Worm (Caenorhabditis elegans) whole organism, late embryonic: ENCODE results near the gene dhrr-1.

Experiments used
- C38D4.7 ChIP-seq: fragments of 200-800 bp; sonication (Bioruptor generic); optimal IDR thresholded peaks from 2 replicates; lab custom pipeline; 2018; ENCODE audit warnings: mild to moderate bottlenecking, missing genetic modification characterization, moderate library complexity, missing compliant biosample characterization
- K02D7.2 ChIP-seq: sonication (generic microtip); optimal IDR thresholded peaks from 2 replicates; lab custom pipeline; 2017; ENCODE audit warnings: mild to moderate bottlenecking, missing genetic modification characterization, missing compliant biosample characterization
- K09A11.1 ChIP-seq: sonication (generic microtip); optimal IDR thresholded peaks from 2 replicates; lab custom pipeline; 2017; ENCODE audit warnings: antibody characterized with exemption, mild to moderate bottlenecking, missing genetic modification characterization, missing compliant biosample characterization; ENCODE audit not compliant: insufficient read depth
- T23F11.4 ChIP-seq: fragments of 200-800 bp; sonication (Bioruptor generic); optimal IDR thresholded peaks from 2 replicates; lab custom pipeline; 2018; ENCODE audit warnings: mild to moderate bottlenecking, missing genetic modification characterization, missing compliant biosample characterization
- Y22D7AL.16 ChIP-seq: sonication (generic microtip); optimal IDR thresholded peaks from 2 replicates; lab custom pipeline; 2016; ENCODE audit warnings: missing genetic modification characterization, missing compliant biosample characterization
- ahr-1 ChIP-seq: sonication (generic microtip); optimal IDR thresholded peaks from 2 replicates; lab custom pipeline; 2016; ENCODE audit warnings: missing genetic modification characterization, missing compliant biosample characterization
- ama-1 ChIP-seq: fragments of 150-350 bp; optimal IDR thresholded peaks from 2 replicates; lab custom pipeline; 2014
- ceh-18 ChIP-seq: sonication (generic microtip); optimal IDR thresholded peaks from 2 replicates; lab custom pipeline; 2016; ENCODE audit warnings: missing genetic modification characterization, missing compliant biosample characterization
- ceh-19 ChIP-seq: fragments of 200-800 bp; sonication (Bioruptor generic); optimal IDR thresholded peaks from 2 replicates; lab custom pipeline; 2018; ENCODE audit warnings: mild to moderate bottlenecking, missing genetic modification characterization, missing compliant biosample characterization
- ceh-22 ChIP-seq: sonication (generic microtip); optimal IDR thresholded peaks from 2 replicates; lab custom pipeline; 2017; ENCODE audit warnings: missing biosample characterization, missing genetic modification characterization
- ceh-24 ChIP-seq: sonication (generic microtip); optimal IDR thresholded peaks from 2 replicates; lab custom pipeline; 2016; ENCODE audit warnings: mild to moderate bottlenecking, missing genetic modification characterization, missing compliant biosample characterization
- ceh-30 ChIP-seq: fragments of 150-350 bp; optimal IDR thresholded peaks from 2 replicates; lab custom pipeline; 2014; ENCODE audit warnings: missing biosample characterization, missing genetic modification characterization
- ceh-34 ChIP-seq: sonication (generic microtip); optimal IDR thresholded peaks from 2 replicates; lab custom pipeline; 2016; ENCODE audit warnings: mild to moderate bottlenecking, missing genetic modification characterization, missing compliant biosample characterization
- ceh-45 ChIP-seq: fragments of 200-800 bp; sonication (Bioruptor generic); IDR thresholded peaks from 2 replicates; pipeline ENCODE4 v1.3.6; 2022; ENCODE audit warnings: missing genetic modification reagents, missing genetic modification characterization, missing compliant biosample characterization
- ceh-48 ChIP-seq: sonication (generic microtip); optimal IDR thresholded peaks from 2 replicates; lab custom pipeline; 2016; ENCODE audit warnings: missing genetic modification characterization, inconsistent platforms, missing compliant biosample characterization
- ceh-6 ChIP-seq: fragments of 200-800 bp; sonication (Bioruptor generic); optimal IDR thresholded peaks from 2 replicates; lab custom pipeline; 2018; ENCODE audit warnings: mild to moderate bottlenecking, missing genetic modification characterization, missing compliant biosample characterization
- ceh-9 ChIP-seq: sonication (generic microtip); optimal IDR thresholded peaks from 2 replicates; lab custom pipeline; 2016; ENCODE audit warnings: mild to moderate bottlenecking, missing genetic modification characterization, inconsistent platforms, missing compliant biosample characterization
- che-1 ChIP-seq: sonication (generic microtip); optimal IDR thresholded peaks from 2 replicates; lab custom pipeline; 2016; ENCODE audit warnings: mild to moderate bottlenecking, missing genetic modification characterization, missing compliant biosample characterization
- dmd-4 ChIP-seq: sonication (generic microtip); optimal IDR thresholded peaks from 2 replicates; lab custom pipeline; 2016; ENCODE audit warnings: borderline replicate concordance, missing genetic modification characterization, missing compliant biosample characterization
- dve-1 ChIP-seq: sonication (generic microtip); optimal IDR thresholded peaks from 2 replicates; lab custom pipeline; 2017; ENCODE audit warnings: antibody characterized with exemption, mild to moderate bottlenecking, missing genetic modification characterization, missing compliant biosample characterization
- fax-1 ChIP-seq: sonication (generic microtip); optimal IDR thresholded peaks from 2 replicates; lab custom pipeline; 2016; ENCODE audit warnings: missing genotype, missing genetic modification characterization, missing compliant biosample characterization
- fkh-10 ChIP-seq: fragments of 150-350 bp; optimal IDR thresholded peaks from 2 replicates; lab custom pipeline; 2014; ENCODE audit warnings: missing biosample characterization, missing genetic modification reagents, missing genetic modification characterization
- fkh-6 ChIP-seq: sonication (generic microtip); optimal IDR thresholded peaks from 2 replicates; lab custom pipeline; 2016; ENCODE audit warnings: missing genetic modification characterization, missing compliant biosample characterization
- gmeb-2 ChIP-seq: sonication (generic microtip); optimal IDR thresholded peaks from 2 replicates; lab custom pipeline; 2016; ENCODE audit warnings: missing genetic modification characterization, inconsistent platforms, missing compliant biosample characterization
- hlh-15 ChIP-seq: sonication (generic microtip); optimal IDR thresholded peaks from 2 replicates; lab custom pipeline; 2016; ENCODE audit warnings: missing genetic modification characterization, missing compliant biosample characterization
- hlh-30 ChIP-seq: sonication (generic microtip); optimal IDR thresholded peaks from 2 replicates; lab custom pipeline; 2017; ENCODE audit warnings: antibody characterized with exemption, missing genetic modification characterization, missing compliant biosample characterization; ENCODE audit not compliant: insufficient read depth
- hlh-8 ChIP-seq: sonication (generic microtip); optimal IDR thresholded peaks from 2 replicates; lab custom pipeline; 2016; ENCODE audit warnings: missing genotype, missing genetic modification characterization, missing compliant biosample characterization
- lin-11 ChIP-seq: fragments of 200-800 bp; sonication (Bioruptor generic); optimal IDR thresholded peaks from 2 replicates; lab custom pipeline; 2018; ENCODE audit warnings: mild to moderate bottlenecking, missing genetic modification characterization, missing compliant biosample characterization
- madf-2 ChIP-seq: sonication (generic microtip); optimal IDR thresholded peaks from 2 replicates; lab custom pipeline; 2017; ENCODE audit warnings: missing genetic modification characterization, missing compliant biosample characterization
- mec-3 ChIP-seq: sonication (generic microtip); optimal IDR thresholded peaks from 2 replicates; lab custom pipeline; 2016; ENCODE audit warnings: borderline replicate concordance, missing genetic modification characterization, missing compliant biosample characterization
- nfya-1 ChIP-seq: sonication (generic microtip); optimal IDR thresholded peaks from 2 replicates; lab custom pipeline; 2017; ENCODE audit warnings: missing genetic modification characterization, mild to moderate bottlenecking, missing compliant biosample characterization, antibody characterized with exemption, moderate library complexity
- nhr-11 ChIP-seq: fragments of 150-350 bp; optimal IDR thresholded peaks from 2 replicates; lab custom pipeline; 2014; ENCODE audit warnings: missing biosample characterization, missing genetic modification characterization
- nhr-232 ChIP-seq: sonication (generic microtip); optimal IDR thresholded peaks from 2 replicates; lab custom pipeline; 2016; ENCODE audit warnings: missing genetic modification characterization, missing compliant biosample characterization
- npax-4 ChIP-seq: sonication (generic microtip); optimal IDR thresholded peaks from 2 replicates; lab custom pipeline; 2016; ENCODE audit warnings: missing genetic modification characterization, missing compliant biosample characterization
- odd-2 ChIP-seq: sonication (generic microtip); optimal IDR thresholded peaks from 2 replicates; lab custom pipeline; 2017; ENCODE audit warnings: antibody characterized with exemption, mild to moderate bottlenecking, missing genetic modification characterization, missing compliant biosample characterization
- pag-3 ChIP-seq: sonication (generic microtip); optimal IDR thresholded peaks from 2 replicates; lab custom pipeline; 2016; ENCODE audit warnings: missing compliant biosample characterization, missing genetic modification characterization, borderline replicate concordance
- pqm-1 ChIP-seq: sonication (generic microtip); optimal IDR thresholded peaks from 2 replicates; lab custom pipeline; 2016; ENCODE audit warnings: missing genetic modification characterization, missing compliant biosample characterization
- ref-2 ChIP-seq: sonication (generic microtip); optimal IDR thresholded peaks from 2 replicates; lab custom pipeline; 2016; ENCODE audit warnings: missing genetic modification characterization, missing compliant biosample characterization
- rnt-1 ChIP-seq: sonication (generic microtip); optimal IDR thresholded peaks from 2 replicates; lab custom pipeline; 2016; ENCODE audit warnings: missing genetic modification characterization, missing compliant biosample characterization
- sox-2 ChIP-seq: fragments of 200-800 bp; sonication (Bioruptor generic); IDR thresholded peaks from 2 replicates; pipeline ENCODE4 v1.3.6; 2022; ENCODE audit warnings: missing genetic modification reagents, missing genetic modification characterization, missing compliant biosample characterization
- sox-4 ChIP-seq: sonication (generic microtip); optimal IDR thresholded peaks from 2 replicates; lab custom pipeline; 2017; ENCODE audit warnings: mild to moderate bottlenecking, missing genetic modification characterization, inconsistent platforms, missing compliant biosample characterization
- syd-9 ChIP-seq: sonication (generic microtip); optimal IDR thresholded peaks from 2 replicates; lab custom pipeline; 2016; ENCODE audit warnings: mild to moderate bottlenecking, missing genetic modification characterization, moderate library complexity, missing compliant biosample characterization
- tbx-2 ChIP-seq: sonication (generic microtip); optimal IDR thresholded peaks from 2 replicates; lab custom pipeline; 2016; ENCODE audit warnings: missing genetic modification characterization, missing compliant biosample characterization
- unc-42 ChIP-seq: sonication (generic microtip); optimal IDR thresholded peaks from 2 replicates; lab custom pipeline; 2016; ENCODE audit warnings: missing genotype, missing genetic modification characterization, missing compliant biosample characterization
- unc-55 ChIP-seq: sonication (generic microtip); optimal IDR thresholded peaks from 2 replicates; lab custom pipeline; 2017; ENCODE audit warnings: missing biosample characterization, missing genetic modification reagents, missing genetic modification characterization
- unc-86 ChIP-seq: sonication (generic microtip); optimal IDR thresholded peaks from 2 replicates; lab custom pipeline; 2016; ENCODE audit warnings: missing genetic modification characterization, missing compliant biosample characterization
- zip-5 ChIP-seq: sonication (generic microtip); optimal IDR thresholded peaks from 2 replicates; lab custom pipeline; 2016; ENCODE audit warnings: missing genetic modification characterization, missing compliant biosample characterization
- ztf-16 ChIP-seq: sonication (generic microtip); optimal IDR thresholded peaks from 2 replicates; lab custom pipeline; 2017; ENCODE audit warnings: missing genetic modification characterization, missing compliant biosample characterization

dhrr-1 gene

DNA sequence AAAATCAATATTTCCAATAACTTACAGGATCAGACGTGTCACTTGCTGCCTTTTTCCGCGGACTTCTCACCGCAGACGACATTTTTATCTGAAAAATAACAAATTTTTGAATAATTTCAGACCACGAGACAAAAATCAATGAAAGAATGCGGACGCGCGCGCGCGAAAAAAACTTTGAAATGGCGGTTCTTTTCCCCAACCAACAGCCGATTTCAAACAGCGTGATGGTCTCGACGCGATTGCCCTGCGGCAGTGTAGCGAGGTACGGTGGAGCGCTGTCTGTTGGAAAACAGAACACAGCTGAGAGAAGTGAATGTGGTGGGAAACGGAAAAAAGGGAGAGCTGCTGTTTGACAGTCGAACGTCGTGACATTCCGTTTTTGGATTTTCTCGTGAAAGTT is 40.4 kb upstream of the dhrr-1 start, which contains the start of gene lin-9 (continued):
- TF ChIP-seq ceh-19, result no peak
- peak; percentile 98 for TF ChIP-seq nfya-1 (tag; lab: Kevin White, UChicago)
- no peak for TF ChIP-seq hlh-15 (tag; lab: Kevin White, UChicago)
- no peak for TF ChIP-seq fax-1 (tag; lab: Kevin White, UChicago)
- TF ChIP-seq pag-3 (tag; lab: Kevin White, UChicago), result no peak
- TF ChIP-seq ceh-30 (tag; lab: Kevin White, UChicago), result no peak
- TF ChIP-seq unc-86 (tag; lab: Kevin White, UChicago), result peak; percentile 30
- TF ChIP-seq sox-4 (tag; lab: Kevin White, UChicago), result no peak
- TF ChIP-seq ref-2 (tag; lab: Kevin White, UChicago), result peak; percentile 53
- TF ChIP-seq hlh-8 (tag; lab: Kevin White, UChicago), result no peak
- no peak for TF ChIP-seq mec-3
- TF ChIP-seq K02D7.2 (tag; lab: Kevin White, UChicago), result no peak
- no peak for TF ChIP-seq sox-2 (GFP tag; lab: Robert Waterston, UW)
- TF ChIP-seq che-1 (tag; lab: Kevin White, UChicago), result no peak
- TF ChIP-seq lin-11 (tag; lab: Kevin White, UChicago), result no peak

DNA sequence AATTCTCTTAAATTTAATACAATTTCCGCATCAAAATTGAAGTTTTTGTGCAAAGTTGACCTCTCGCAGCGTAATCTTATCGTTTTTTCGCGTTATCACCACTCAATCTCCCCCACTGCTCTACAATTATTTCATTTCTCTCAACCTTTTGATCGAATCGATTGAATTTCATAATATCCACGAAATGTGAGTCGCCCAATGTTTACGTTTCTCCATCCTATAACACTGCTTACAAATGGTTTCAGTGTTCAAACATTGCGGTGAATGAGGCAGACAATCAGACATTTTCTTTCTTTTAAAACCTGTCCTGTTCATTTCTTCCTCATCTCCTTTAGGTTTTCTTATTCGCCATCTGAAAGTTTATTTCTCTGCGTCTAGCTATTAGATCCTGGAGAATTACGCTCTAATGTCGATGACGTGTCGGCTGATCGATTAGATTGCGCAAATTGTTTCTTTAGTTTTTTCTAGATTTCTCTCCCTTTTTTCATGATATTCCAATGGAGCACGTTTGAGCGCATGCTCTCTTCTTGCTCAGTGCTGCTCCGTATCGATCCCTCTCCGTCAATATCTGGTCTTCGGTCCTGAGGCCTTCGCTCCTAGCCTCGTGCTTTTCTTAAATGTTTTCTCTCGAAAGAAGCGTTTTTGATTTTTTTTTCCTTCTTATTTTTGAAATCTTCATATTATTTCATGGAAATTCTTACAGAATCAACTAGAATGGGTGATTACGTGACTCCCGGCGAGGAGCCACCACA is 39.4 kb upstream of the dhrr-1 start, which contains the start of gene unc-32:
Gene unc-32 (plus strand): TSS at position 702 of the 752 bp plus-strand sequence.
- TF ChIP-seq ceh-9 (tag; lab: Kevin White, UChicago) (no peak), che-1 (tag; lab: Kevin White, UChicago) (no peak), gmeb-2 (tag; lab: Kevin White, UChicago) (no peak), nhr-11 (tag; lab: Kevin White, UChicago) (no peak), madf-2 (no peak), ceh-18 (tag; lab: Kevin White, UChicago) (no peak), nfya-1 (tag; lab: Kevin White, UChicago) (peak; percentile 42), syd-9 (tag; lab: Kevin White, UChicago) (no peak), ceh-6 (GFP tag; lab: Kevin White, UChicago) (no peak), fkh-6 (tag; lab: Kevin White, UChicago) (no peak), dmd-4 (tag; lab: Kevin White, UChicago) (no peak), tbx-2 (tag; lab: Kevin White, UChicago) (peak; percentile 48), ztf-16 (tag; lab: Kevin White, UChicago) (no peak), zip-5 (tag; lab: Kevin White, UChicago) (no peak), dve-1 (tag; lab: Kevin White, UChicago) (no peak), npax-4 (tag; lab: Kevin White, UChicago) (no peak), rnt-1 (tag; lab: Kevin White, UChicago) (no peak), fkh-10 (GFP tag; lab: Kevin White, UChicago) (no peak), ceh-24 (tag; lab: Kevin White, UChicago) (no peak), ahr-1 (tag; lab: Kevin White, UChicago) (no peak), ceh-48 (tag; lab: Kevin White, UChicago) (peak; percentile 94), ceh-19 (no peak), hlh-15 (tag; lab: Kevin White, UChicago) (no peak), odd-2 (tag; lab: Kevin White, UChicago) (no peak), hlh-30 (no peak), Y22D7AL.16 (no peak), K02D7.2 (tag; lab: Kevin White, UChicago) (no peak), ceh-34 (no peak), lin-11 (tag; lab: Kevin White, UChicago) (no peak), sox-2 (GFP tag; lab: Robert Waterston, UW) (no peak), ceh-45 (GFP tag; lab: Robert Waterston, UW) (no peak), K09A11.1 (tag; lab: Kevin White, UChicago) (no peak), pag-3 (tag; lab: Kevin White, UChicago) (no peak), ama-1 (lab: Kevin White, UChicago) (no peak), C38D4.7 (GFP tag; lab: Kevin White, UChicago) (no peak), hlh-8 (tag; lab: Kevin White, UChicago) (no peak), T23F11.4 (GFP tag; lab: Kevin White, UChicago) (no peak), fax-1 (tag; lab: Kevin White, UChicago) (no peak), unc-42 (tag; lab: Kevin White, UChicago) (peak; percentile 62), pqm-1 (tag; lab: Kevin White, UChicago) (no peak), unc-86 (tag; lab: Kevin White, UChicago) (no peak), nhr-232 (no peak), ceh-22 (tag; lab: Kevin White, UChicago) (no peak), unc-55 (peak; percentile 0)
